Worm (Caenorhabditis elegans) whole organism, mixed stage, embryonic: ENCODE measurements around the gene nas-11.

Source experiments
- elt-1 ChIP-seq: sonication (generic microtip); optimal IDR thresholded peaks from 2 replicates; lab custom pipeline; 2017; ENCODE audit warnings: missing genetic modification characterization, mild to moderate bottlenecking, missing compliant biosample characterization, antibody characterized with exemption, moderate library complexity, borderline replicate concordance; ENCODE audit not compliant: insufficient read depth
- nhr-237 ChIP-seq: fragments of 150-350 bp; optimal IDR thresholded peaks from 2 replicates; lab custom pipeline; 2014; ENCODE audit warnings: missing biosample characterization, missing genetic modification characterization
- snpc-4 ChIP-seq: fragments of 150-350 bp; optimal IDR thresholded peaks from 2 replicates; lab custom pipeline; 2014; ENCODE audit warnings: missing biosample characterization, missing genetic modification characterization
- sptf-1 ChIP-seq: sonication (generic microtip); optimal IDR thresholded peaks from 2 replicates; lab custom pipeline; 2017; ENCODE audit warnings: mild to moderate bottlenecking, missing genetic modification characterization, moderate library complexity, missing compliant biosample characterization
- unc-39 ChIP-seq: fragments of 150-350 bp; optimal IDR thresholded peaks from 2 replicates; lab custom pipeline; 2014; ENCODE audit warnings: missing biosample characterization, missing genetic modification characterization
- unc-62 ChIP-seq: fragments of 150-350 bp; optimal IDR thresholded peaks from 2 replicates; lab custom pipeline; 2014; ENCODE audit warnings: missing biosample characterization, missing genetic modification reagents, missing genetic modification characterization
- zip-8 ChIP-seq: fragments of 150-350 bp; optimal IDR thresholded peaks from 2 replicates; lab custom pipeline; 2014; ENCODE audit warnings: missing biosample characterization, missing genetic modification characterization

ce11 chrX:6743853-6744346 lies 30.5 kb downstream of the nas-11 start:
- TF ChIP-seq unc-62 (GFP tag; lab: Kevin White, UChicago) (peak; percentile 82), sptf-1 (no peak), nhr-237 (peak; percentile 36), unc-39 (no peak), zip-8 (tag; lab: Kevin White, UChicago) (no peak), snpc-4 (tag; lab: Kevin White, UChicago) (no peak), elt-1 (tag; lab: Kevin White, UChicago) (peak; percentile 98)
